Fruit fly (Drosophila melanogaster) whole organism, embryonic: Measurements from ENCODE around the gene iav.

ENCODE experiments used
- ATbp ChIP-seq: fragments of 200-800 bp; sonication (Bioruptor generic); optimal IDR thresholded peaks from 2 replicates; lab custom pipeline; 2017; ENCODE audit warnings: missing biosample characterization, mild to moderate bottlenecking, missing genetic modification characterization, missing genetic modification reagents
- Awh ChIP-seq: fragments of 200-800 bp; sonication (Bioruptor generic); IDR thresholded peaks from 2 replicates; pipeline ENCODE4, ENCODE4 v1.3.6; 2022; ENCODE audit warnings: missing biosample characterization, missing genetic modification characterization
- CG10321 ChIP-seq: fragments of 200-800 bp; sonication (Bioruptor generic); IDR thresholded peaks from 2 replicates; pipeline ENCODE4 v1.3.6; 2022; ENCODE audit warnings: missing biosample characterization, missing genetic modification characterization
- CG12744 ChIP-seq: fragments of 200-800 bp; sonication (Bioruptor generic); optimal IDR thresholded peaks from 2 replicates; lab custom pipeline; 2016; ENCODE audit warnings: missing biosample characterization, missing genetic modification characterization
- CG13287 ChIP-seq: fragments of 200-800 bp; sonication (Bioruptor generic); IDR thresholded peaks from 2 replicates; pipeline ENCODE4 v1.3.6; 2022; ENCODE audit warnings: missing biosample characterization, missing genetic modification characterization; ENCODE audit not compliant: partially characterized antibody
- CG14014 ChIP-seq: fragments of 200-800 bp; sonication (Bioruptor generic); IDR thresholded peaks from 2 replicates; pipeline ENCODE4 v1.3.6; 2022; ENCODE audit warnings: missing biosample characterization, missing genetic modification characterization
- CG14050 ChIP-seq: fragments of 200-800 bp; sonication (Bioruptor generic); IDR thresholded peaks from 3 replicates; pipeline ENCODE4 v1.3.6; 2022; ENCODE audit warnings: missing biosample characterization, missing genetic modification characterization
- CG15601 ChIP-seq: fragments of 200-800 bp; sonication (Bioruptor generic); optimal IDR thresholded peaks from 3 replicates; lab custom pipeline; 2019; ENCODE audit warnings: missing biosample characterization, mild to moderate bottlenecking, missing genetic modification characterization, moderate library complexity
- CG17328 ChIP-seq: fragments of 200-800 bp; sonication (Bioruptor generic); IDR thresholded peaks from 2 replicates; pipeline ENCODE4 v1.3.6; 2022; ENCODE audit warnings: missing biosample characterization, missing genetic modification characterization
- CG17829 ChIP-seq: fragments of 200-800 bp; optimal IDR thresholded peaks from 2 replicates; lab custom pipeline; 2019; ENCODE audit warnings: missing biosample characterization, mild to moderate bottlenecking, missing genetic modification characterization, moderate library complexity
- CG1832 ChIP-seq: fragments of 200-800 bp; sonication (Bioruptor generic); optimal IDR thresholded peaks from 2 replicates; lab custom pipeline; 2017; ENCODE audit warnings: missing biosample characterization, mild to moderate bottlenecking, missing genetic modification characterization, inconsistent platforms
- CG2202 ChIP-seq: fragments of 200-800 bp; sonication (Bioruptor generic); optimal IDR thresholded peaks from 2 replicates; lab custom pipeline; 2018; ENCODE audit warnings: missing biosample characterization, mild to moderate bottlenecking, missing genetic modification characterization
- CG2712 ChIP-seq: fragments of 200-800 bp; optimal IDR thresholded peaks from 3 replicates; lab custom pipeline; 2019; ENCODE audit warnings: missing biosample characterization, mild to moderate bottlenecking, missing genetic modification characterization, moderate library complexity
- CG30020 ChIP-seq: fragments of 200-800 bp; optimal IDR thresholded peaks from 2 replicates; lab custom pipeline; 2019; ENCODE audit warnings: missing biosample characterization, mild to moderate bottlenecking, missing genetic modification characterization, moderate library complexity
- CG30431 ChIP-seq: fragments of 200-800 bp; sonication (Bioruptor generic); optimal IDR thresholded peaks from 2 replicates; lab custom pipeline; 2017; ENCODE audit warnings: missing biosample characterization, missing genetic modification characterization
- CG32772 ChIP-seq: fragments of 200-800 bp; sonication (Bioruptor generic); IDR thresholded peaks from 2 replicates; pipeline ENCODE4 v1.3.6; 2022; ENCODE audit warnings: missing biosample characterization, missing genetic modification characterization
- CG3726 ChIP-seq: fragments of 200-800 bp; sonication (Bioruptor generic); IDR thresholded peaks from 3 replicates; pipeline ENCODE4, ENCODE4 v1.3.6; 2022; ENCODE audit warnings: missing biosample characterization, missing genetic modification characterization
- CG42726 ChIP-seq: fragments of 200-800 bp; sonication (Bioruptor generic); IDR thresholded peaks from 2 replicates; pipeline ENCODE4 v1.3.6; 2022; ENCODE audit warnings: missing biosample characterization, missing genetic modification characterization; ENCODE audit not compliant: partially characterized antibody
- CG4424 ChIP-seq: fragments of 200-800 bp; sonication (Bioruptor generic); optimal IDR thresholded peaks from 3 replicates; lab custom pipeline; 2016; ENCODE audit warnings: missing biosample characterization, missing genetic modification characterization
- CG4854 ChIP-seq: fragments of 200-800 bp; sonication (Bioruptor generic); optimal IDR thresholded peaks from 2 replicates; lab custom pipeline; 2016; ENCODE audit warnings: missing biosample characterization, missing genetic modification characterization, inconsistent platforms
- CG5180 ChIP-seq: fragments of 200-800 bp; sonication (Bioruptor generic); optimal IDR thresholded peaks from 3 replicates; lab custom pipeline; 2017; ENCODE audit warnings: missing biosample characterization, missing genetic modification characterization, mild to moderate bottlenecking, moderate library complexity, missing genetic modification reagents
- CG6689 ChIP-seq: fragments of 200-800 bp; sonication (Bioruptor generic); IDR thresholded peaks from 2 replicates; pipeline ENCODE4 v1.3.6; 2022; ENCODE audit warnings: missing biosample characterization, missing genetic modification characterization
- CG7556 ChIP-seq: fragments of 200-800 bp; sonication (Bioruptor generic); optimal IDR thresholded peaks from 2 replicates; lab custom pipeline; 2017; ENCODE audit warnings: missing biosample characterization, mild to moderate bottlenecking, missing genetic modification characterization
- CG9727 ChIP-seq: fragments of 200-800 bp; sonication (Bioruptor generic); optimal IDR thresholded peaks from 3 replicates; lab custom pipeline; 2017; ENCODE audit warnings: missing biosample characterization, mild to moderate bottlenecking, missing genetic modification characterization
- CG9817 ChIP-seq: fragments of 200-800 bp; sonication (Bioruptor generic); optimal IDR thresholded peaks from 2 replicates; lab custom pipeline; 2018; ENCODE audit warnings: missing biosample characterization, mild to moderate bottlenecking, missing genetic modification characterization, moderate library complexity
- CoRest ChIP-seq: fragments of 200-800 bp; sonication (Bioruptor generic); optimal IDR thresholded peaks from 3 replicates; lab custom pipeline; 2018; ENCODE audit warnings: missing biosample characterization, mild to moderate bottlenecking, missing genetic modification characterization, moderate library complexity
- Dek ChIP-seq: fragments of 200-800 bp; sonication (Bioruptor generic); optimal IDR thresholded peaks from 3 replicates; lab custom pipeline; 2019; ENCODE audit warnings: missing biosample characterization, mild to moderate bottlenecking, missing genetic modification characterization, moderate library complexity
- Dip2 ChIP-seq: fragments of 200-800 bp; sonication (Bioruptor generic); IDR thresholded peaks from 2 replicates; pipeline ENCODE4 v1.3.6; 2022; ENCODE audit warnings: missing biosample characterization, missing genetic modification characterization
- Dref ChIP-seq: fragments of 200-800 bp; sonication (Bioruptor generic); IDR thresholded peaks from 2 replicates; pipeline ENCODE4 v1.3.6; 2022; ENCODE audit warnings: missing biosample characterization, missing genetic modification characterization
- Eip74EF ChIP-seq, 2 experiments: fragments of 200-800 bp in 1 of 2; fragments of >200 bp in 1 of 2; sonication (Bioruptor generic) in 1 of 2; optimal IDR thresholded peaks; 2 replicates each; lab custom pipeline; 2017 to 2019; ENCODE audit warnings: missing biosample characterization in 2 of 2, missing genetic modification characterization in 2 of 2, mild to moderate bottlenecking in 1 of 2, moderate library complexity in 1 of 2
- HHEX ChIP-seq: fragments of 200-800 bp; sonication (Bioruptor generic); optimal IDR thresholded peaks from 3 replicates; lab custom pipeline; 2017; ENCODE audit warnings: missing biosample characterization, mild to moderate bottlenecking, missing genetic modification characterization, missing genetic modification reagents
- Hr51 ChIP-seq, 2 experiments: fragments of 200-800 bp; sonication (Bioruptor generic); optimal IDR thresholded peaks; 2 replicates in 1 of 2; 3 replicates in 1 of 2; lab custom pipeline; 2016 to 2018; ENCODE audit warnings: missing biosample characterization in 2 of 2, missing genetic modification characterization in 2 of 2, mild to moderate bottlenecking in 1 of 2, moderate library complexity in 1 of 2
- Opbp ChIP-seq: fragments of 200-800 bp; sonication (Bioruptor generic); IDR thresholded peaks from 3 replicates; pipeline ENCODE4 v1.3.6; 2022; ENCODE audit warnings: missing biosample characterization, missing genetic modification characterization; ENCODE audit not compliant: partially characterized antibody
- cato ChIP-seq: fragments of 200-800 bp; sonication (Bioruptor generic); optimal IDR thresholded peaks from 2 replicates; lab custom pipeline; 2016; ENCODE audit warnings: missing biosample characterization, missing genetic modification characterization, borderline replicate concordance
- chif ChIP-seq, 2 experiments: fragments of 200-800 bp; sonication (Bioruptor generic); optimal IDR thresholded peaks; 3 replicates each; lab custom pipeline; 2016; ENCODE audit warnings: missing biosample characterization in 2 of 2, missing genetic modification characterization in 2 of 2
- exex ChIP-seq: fragments of 200-800 bp; sonication (Bioruptor generic); optimal IDR thresholded peaks from 4 replicates; lab custom pipeline; 2018; ENCODE audit warnings: missing biosample characterization, mild to moderate bottlenecking, missing genetic modification characterization, moderate library complexity
- ftz-f1 ChIP-seq: fragments of 200-800 bp; sonication (Bioruptor generic); optimal IDR thresholded peaks from 2 replicates; lab custom pipeline; 2016; ENCODE audit warnings: missing biosample characterization, missing genetic modification characterization
- gt ChIP-seq: fragments of 200-800 bp; sonication (Bioruptor generic); IDR thresholded peaks from 2 replicates; pipeline ENCODE4 v1.3.6; 2022; ENCODE audit warnings: missing biosample characterization, missing genetic modification characterization
- hth ChIP-seq: fragments of >200 bp; optimal IDR thresholded peaks from 2 replicates; lab custom pipeline; 2017; ENCODE audit warnings: inconsistent platforms
- mam ChIP-seq: fragments of 200-800 bp; sonication (Bioruptor generic); optimal IDR thresholded peaks from 3 replicates; lab custom pipeline; 2016; ENCODE audit warnings: missing biosample characterization, missing genetic modification characterization
- org-1 ChIP-seq: fragments of 200-800 bp; sonication (Bioruptor generic); optimal IDR thresholded peaks from 2 replicates; lab custom pipeline; 2017; ENCODE audit warnings: missing biosample characterization, missing genetic modification characterization
- pan ChIP-seq, 4 experiments: fragments of >200 bp in 3 of 4; fragments of 200-800 bp in 1 of 4; sonication (Bioruptor generic) in 1 of 4; optimal IDR thresholded peaks in 3 of 4; IDR thresholded peaks in 1 of 4; 2 replicates each; pipeline versions ENCODE4 v1.3.6 to Lab custom; 2017 to 2022; ENCODE audit warnings: missing biosample characterization in 2 of 4, missing genetic modification characterization in 2 of 4, mixed read lengths in 1 of 4
- pb ChIP-seq: fragments of 200-800 bp; sonication (Bioruptor generic); optimal IDR thresholded peaks from 3 replicates; lab custom pipeline; 2016; ENCODE audit warnings: missing biosample characterization, missing genetic modification characterization
- peb ChIP-seq: fragments of 200-800 bp; sonication (Bioruptor generic); IDR thresholded peaks from 2 replicates; pipeline ENCODE4 v1.3.6; 2022; ENCODE audit warnings: missing biosample characterization, missing genetic modification characterization
- run ChIP-seq: fragments of 200-800 bp; sonication (Bioruptor generic); optimal IDR thresholded peaks from 3 replicates; lab custom pipeline; 2018; ENCODE audit warnings: missing biosample characterization, mild to moderate bottlenecking, missing genetic modification characterization
- ttk ChIP-seq: fragments of 200-800 bp; sonication (Bioruptor generic); IDR thresholded peaks from 2 replicates; pipeline ENCODE4 v2.1.2; 2022; ENCODE audit warnings: missing biosample characterization, missing genetic modification characterization
- unpg ChIP-seq: fragments of 200-800 bp; sonication (Bioruptor generic); optimal IDR thresholded peaks from 3 replicates; lab custom pipeline; 2018; ENCODE audit warnings: missing biosample characterization, mild to moderate bottlenecking, missing genetic modification characterization, moderate library complexity
- wdn ChIP-seq: fragments of 200-800 bp; sonication (Bioruptor generic); IDR thresholded peaks from 2 replicates; pipeline ENCODE4 v1.3.6; 2022; ENCODE audit warnings: missing biosample characterization, missing genetic modification characterization
- zfh1 ChIP-seq: fragments of 200-800 bp; sonication (Bioruptor generic); IDR thresholded peaks from 3 replicates; pipeline ENCODE4 v1.3.6; 2022; ENCODE audit warnings: missing biosample characterization, missing genetic modification characterization
- zfh2 ChIP-seq: fragments of 200-800 bp; sonication (Bioruptor generic); optimal IDR thresholded peaks from 2 replicates; lab custom pipeline; 2016; ENCODE audit warnings: missing biosample characterization, missing genetic modification characterization

The iav gene

dm6 chrX:6794190-6794589 is 19.6 kb upstream of the iav start (continued):
- TF ChIP-seq zfh2 (peak; percentile 84), cato (no peak), gt (GFP tag; lab: Robert Waterston, UW) (no peak), Dref (GFP tag; lab: Robert Waterston, UW) (peak; percentile 25; the same call in 1 of the 2 replicates), mam (GFP tag; lab: Kevin White, UChicago) (peak; percentile 86), org-1 (GFP tag; lab: Kevin White, UChicago) (peak; percentile 74), CG12744 (GFP tag; lab: Kevin White, UChicago) (peak; percentile 61), hth (lab: Kevin White, UChicago) (no peak), CG13287 (no peak), run (tag; lab: Kevin White, UChicago) (peak; percentile 53), ftz-f1 (no peak), HHEX (GFP tag; lab: Kevin White, UChicago) (peak; percentile 81), CG1832 (GFP tag; lab: Kevin White, UChicago) (no peak), CoRest (peak; percentile 83), peb (peak; percentile 62), CG4854 (GFP tag; lab: Kevin White, UChicago) (peak; percentile 87), CG30020 (no peak), CG3726 (GFP tag; lab: Robert Waterston, UW) (peak; percentile 86), CG5180 (GFP tag; lab: Kevin White, UChicago) (peak; percentile 65), ATbp (GFP tag; lab: Kevin White, UChicago) (peak; percentile 75), CG17829 (tag; lab: Kevin White, UChicago) (peak; percentile 61), CG17328 (GFP tag; lab: Robert Waterston, UW) (peak; percentile 88), chif (GFP tag; optimal IDR thresholded peaks at IDR 0.05; lab: Kevin White, UChicago) (peak; percentile 74 to 79), exex (tag; lab: Kevin White, UChicago) (peak; percentile 12), CG2712 (tag; lab: Kevin White, UChicago) (peak; percentile 76), CG7556 (peak; percentile 76), CG2202 (tag; lab: Kevin White, UChicago) (no peak), unpg (GFP tag; lab: Kevin White, UChicago) (peak; percentile 88), Opbp (no peak), CG9817 (tag; lab: Kevin White, UChicago) (peak; percentile 78), CG30431 (peak; percentile 75), CG42726 (GFP tag; lab: Robert Waterston, UW) (no peak), CG14050 (GFP tag; lab: Robert Waterston, UW) (peak; percentile 87), Dip2 (no peak), wdn (GFP tag; lab: Robert Waterston, UW) (peak; percentile 72), CG14014 (GFP tag; lab: Robert Waterston, UW) (peak; percentile 87), pan (optimal IDR thresholded peaks at IDR 0.05; lab: Kevin White, UChicago) (no peak), pan (GFP tag; optimal IDR thresholded peaks at IDR 0.05 in 1 of 2, IDR thresholded peaks at IDR 0.05 in 1 of 2) (peak in 1 of 2 experiments; percentile 92), CG10321 (GFP tag; lab: Robert Waterston, UW) (peak; percentile 56), Awh (peak; percentile 82), CG4424 (GFP tag; lab: Kevin White, UChicago) (peak; percentile 79), CG6689 (GFP tag; lab: Robert Waterston, UW) (peak; percentile 80), CG15601 (peak; percentile 37), Eip74EF (GFP tag; optimal IDR thresholded peaks at IDR 0.05; lab: Kevin White, UChicago) (peak in 1 of 2 experiments; percentile 67), Dek (tag; lab: Kevin White, UChicago) (peak; percentile 73), zfh1 (peak; percentile 87), CG9727 (GFP tag; lab: Kevin White, UChicago) (peak; percentile 67), Hr51 (GFP tag; optimal IDR thresholded peaks at IDR 0.05; lab: Kevin White, UChicago) (peak; percentile 75 to 89), pb (GFP tag; lab: Kevin White, UChicago) (peak; percentile 73), CG32772 (peak; percentile 63), ttk (GFP tag; lab: Robert Waterston, UW) (peak; percentile 84)
